Worm (Caenorhabditis elegans): ENCODE results near the gene F43C1.5.

The F43C1.5 gene

ce11 chrIII:4277762-4278161 is 48.8 kb downstream of the F43C1.5 start:
- peak; percentile 44 for TF ChIP-seq M03D4.4 (tag; optimal IDR thresholded peaks at IDR 0.05)
- no peak for TF ChIP-seq mep-1 (tag; optimal IDR thresholded peaks at IDR 0.05)

- TF ChIP-seq elt-1 (tag; optimal IDR thresholded peaks at IDR 0.05; ENCODE audit: borderline replicate concordance, insufficient read depth) = no peak
- no peak for TF ChIP-seq drap-1 (GFP tag; optimal IDR thresholded peaks at IDR 0.05)
- no peak for TF ChIP-seq blmp-1 (tag; optimal IDR thresholded peaks at IDR 0.05)
- TF ChIP-seq flh-1 (GFP tag; optimal IDR thresholded peaks at IDR 0.05) = no peak
- TF ChIP-seq unc-62 (GFP tag; optimal IDR thresholded peaks at IDR 0.05) = no peak
- TF ChIP-seq ceh-39 (tag; optimal IDR thresholded peaks at IDR 0.05) = no peak
- TF ChIP-seq sptf-1 (tag; optimal IDR thresholded peaks at IDR 0.05) = no peak
- no peak for TF ChIP-seq ham-2 (GFP tag; optimal IDR thresholded peaks at IDR 0.05)
- no peak for TF ChIP-seq hlh-1 (tag; optimal IDR thresholded peaks at IDR 0.05)
- no peak for TF ChIP-seq ces-1 (GFP tag; optimal IDR thresholded peaks at IDR 0.05)
Observed at ce11 chrIII:4278203-4278602, 49.3 kb downstream of the F43C1.5 start.

Data from whole organism, mixed stage, embryonic.